Worm (Caenorhabditis elegans): ENCODE results near the gene vem-1.
A peak's percentile ranks its signal among the peaks of the same experiment; 100 is the strongest.

vem-1 gene

DNA sequence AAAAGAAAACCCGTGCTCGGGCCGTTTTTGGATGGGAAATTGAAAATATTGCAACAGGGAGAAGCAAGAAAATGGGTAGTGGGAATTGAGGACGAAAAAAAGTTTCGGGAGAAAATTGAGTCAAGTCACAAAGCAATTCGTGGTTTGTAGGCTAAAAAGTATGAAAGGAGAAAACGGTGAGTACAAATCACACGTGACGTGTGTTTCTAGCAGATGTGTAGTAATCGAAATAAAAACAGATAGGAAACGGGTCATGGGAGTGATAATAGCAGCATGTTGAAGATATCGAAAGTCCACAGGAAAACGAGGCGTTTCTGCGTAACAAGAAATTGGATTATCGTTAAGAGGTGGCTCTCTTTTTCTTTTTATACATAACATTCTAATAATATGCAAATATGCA is 1.5 kb upstream of the vem-1 start (continued):
- TF ChIP-seq Y116A8C.19 (tag; optimal IDR thresholded peaks at IDR 0.05; ENCODE audit: borderline replicate concordance) = no peak
- no peak for TF ChIP-seq efl-1 (optimal IDR thresholded peaks at IDR 0.05)
- no peak for TF ChIP-seq efl-1 (GFP tag; optimal IDR thresholded peaks at IDR 0.05 in 1 of 2)
- peak; percentile 73 for TF ChIP-seq nhr-20 (tag; optimal IDR thresholded peaks at IDR 0.05)
- peak; percentile 81 for TF ChIP-seq nhr-71 (tag; optimal IDR thresholded peaks at IDR 0.05)
- TF ChIP-seq grh-1 (GFP tag; IDR thresholded peaks at IDR 0.05) = no peak
- no peak for TF ChIP-seq unc-62 (GFP tag; optimal IDR thresholded peaks at IDR 0.05)
- peak; percentile 19 for TF ChIP-seq vab-15 (tag; optimal IDR thresholded peaks at IDR 0.05)
- TF ChIP-seq elt-2 (tag; optimal IDR thresholded peaks at IDR 0.05) = peak; percentile 8
- no peak for TF ChIP-seq nhr-90 (tag; optimal IDR thresholded peaks at IDR 0.05; ENCODE audit: poor library complexity)
- TF ChIP-seq zag-1 (tag; optimal IDR thresholded peaks at IDR 0.05) = no peak
- TF ChIP-seq lin-15B (tag; optimal IDR thresholded peaks at IDR 0.05) = no peak
- TF ChIP-seq efl-3 (GFP tag; optimal IDR thresholded peaks at IDR 0.05) = no peak
- no peak for TF ChIP-seq nhr-84 (tag; optimal IDR thresholded peaks at IDR 0.05)
- no peak for TF ChIP-seq snpc-4 (tag; optimal IDR thresholded peaks at IDR 0.05)
- TF ChIP-seq mep-1 (tag; optimal IDR thresholded peaks at IDR 0.05) = peak; percentile 8
- TF ChIP-seq mdl-1 (tag; optimal IDR thresholded peaks at IDR 0.05) = peak in 1 of 2 experiments; percentile 37
- peak; percentile 44 for TF ChIP-seq fkh-10 (GFP tag; optimal IDR thresholded peaks at IDR 0.05)
- TF ChIP-seq hpl-2 (GFP tag; optimal IDR thresholded peaks at IDR 0.05) = no peak
- TF ChIP-seq egl-27 (tag; optimal IDR thresholded peaks at IDR 0.05) = no peak
- TF ChIP-seq F16B12.6 (tag; optimal IDR thresholded peaks at IDR 0.05) = no peak
- no peak for TF ChIP-seq dpl-1 (GFP tag; optimal IDR thresholded peaks at IDR 0.05)
- no peak for TF ChIP-seq unc-86 (tag; optimal IDR thresholded peaks at IDR 0.05)
- TF ChIP-seq tbx-2 (tag; optimal IDR thresholded peaks at IDR 0.05) = peak; percentile 41
- TF ChIP-seq ztf-11 (tag; optimal IDR thresholded peaks at IDR 0.05) = no peak
- no peak for TF ChIP-seq fkh-4 (tag; optimal IDR thresholded peaks at IDR 0.05; ENCODE audit: borderline replicate concordance)
- no peak for TF ChIP-seq aly-2 (tag; optimal IDR thresholded peaks at IDR 0.05)
- TF ChIP-seq nhr-11 (tag; optimal IDR thresholded peaks at IDR 0.05) = peak; percentile 31
- no peak for TF ChIP-seq hlh-17 (GFP tag; optimal IDR thresholded peaks at IDR 0.05; ENCODE audit: borderline replicate concordance)
- TF ChIP-seq fos-1 (tag; optimal IDR thresholded peaks at IDR 0.05) = no peak

DNA sequence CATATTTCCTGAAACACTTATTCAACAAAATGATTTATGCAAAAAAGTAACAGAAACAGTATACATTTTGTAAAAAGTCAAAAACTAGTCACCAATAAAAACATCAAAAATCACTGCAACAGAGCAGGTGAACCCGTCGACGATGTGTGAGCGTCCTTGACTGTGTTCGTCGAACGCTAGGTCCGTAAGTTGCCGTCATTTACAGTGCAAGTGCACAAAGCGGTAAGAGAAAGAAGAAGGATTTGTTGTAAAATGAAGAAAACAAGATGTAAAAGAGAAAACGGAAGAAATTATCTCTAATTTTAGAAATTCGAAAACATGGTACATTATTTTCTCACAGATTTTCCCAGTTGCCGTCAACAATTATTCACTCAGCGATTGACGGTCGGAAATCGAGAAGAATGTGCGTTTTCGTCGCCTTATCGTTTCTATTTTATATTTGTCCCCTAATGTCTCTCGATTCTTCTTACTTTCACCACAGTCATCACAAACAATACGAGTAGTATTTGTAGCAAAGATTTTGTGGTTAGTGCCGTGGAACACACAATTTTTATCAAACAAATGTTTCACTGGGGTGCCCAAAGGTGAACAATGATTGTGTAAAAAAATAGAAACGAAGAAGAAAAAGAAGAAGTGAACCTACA is 1.0 kb upstream of the vem-1 start:
- TF ChIP-seq swsn-7 (tag; optimal IDR thresholded peaks at IDR 0.05) = peak; percentile 9
- no peak for TF ChIP-seq efl-1 (optimal IDR thresholded peaks at IDR 0.05)
- TF ChIP-seq efl-1 (GFP tag; optimal IDR thresholded peaks at IDR 0.05 in 1 of 2) = peak; percentile 12 to 69
- no peak for TF ChIP-seq unc-30 (tag; optimal IDR thresholded peaks at IDR 0.05)
- no peak for TF ChIP-seq C04F5.9 (tag; optimal IDR thresholded peaks at IDR 0.05)
- TF ChIP-seq rnt-1 (tag; optimal IDR thresholded peaks at IDR 0.05) = peak; percentile 22
- TF ChIP-seq snpc-4 (tag; optimal IDR thresholded peaks at IDR 0.05) = no peak
- peak; percentile 65 for TF ChIP-seq mep-1 (tag; optimal IDR thresholded peaks at IDR 0.05)
- TF ChIP-seq alr-1 (tag; optimal IDR thresholded peaks at IDR 0.05; ENCODE audit: borderline replicate concordance) = no peak
- peak in 1 of 3 experiments; percentile 2 for TF ChIP-seq dpl-1 (GFP tag; optimal IDR thresholded peaks at IDR 0.05)
- TF ChIP-seq sptf-1 (tag; optimal IDR thresholded peaks at IDR 0.05) = no peak
- TF ChIP-seq lin-35 (GFP tag; optimal IDR thresholded peaks at IDR 0.05) = peak in 1 of 2 experiments; percentile 15
- no peak for TF ChIP-seq hlh-17 (GFP tag; optimal IDR thresholded peaks at IDR 0.05; ENCODE audit: borderline replicate concordance)
- no peak for TF ChIP-seq aha-1 (tag; optimal IDR thresholded peaks at IDR 0.05)
- TF ChIP-seq jun-1 (tag; optimal IDR thresholded peaks at IDR 0.05) = peak; percentile 10
- no peak; the same call in 1 of the 2 replicates for TF ChIP-seq nhr-19 (GFP tag; conservative IDR thresholded peaks at IDR 0.05)
- no peak for TF ChIP-seq tlp-1 (tag; optimal IDR thresholded peaks at IDR 0.05)
- TF ChIP-seq isw-1 (GFP tag; IDR thresholded peaks at IDR 0.05) = no peak
- TF ChIP-seq zip-4 (GFP tag; optimal IDR thresholded peaks at IDR 0.05) = no peak
- TF ChIP-seq elt-2 (tag; optimal IDR thresholded peaks at IDR 0.05) = peak; percentile 16
- TF ChIP-seq elt-3 (tag; optimal IDR thresholded peaks at IDR 0.05) = peak in 2 of 6 experiments; percentile 4 to 78
- TF ChIP-seq lin-14 (GFP tag; optimal IDR thresholded peaks at IDR 0.05) = peak; percentile 43
- TF ChIP-seq ceh-88 (GFP tag; IDR thresholded peaks at IDR 0.05) = no peak
- TF ChIP-seq vab-15 (tag; optimal IDR thresholded peaks at IDR 0.05) = no peak
- no peak for TF ChIP-seq hpl-2 (GFP tag; optimal IDR thresholded peaks at IDR 0.05)
- peak; percentile 44 for TF ChIP-seq blmp-1 (tag; optimal IDR thresholded peaks at IDR 0.05)
- TF ChIP-seq ceh-82 (tag; optimal IDR thresholded peaks at IDR 0.05) = no peak
- no peak for TF ChIP-seq lin-39 (tag; optimal IDR thresholded peaks at IDR 0.05)
- TF ChIP-seq nhr-90 (tag; optimal IDR thresholded peaks at IDR 0.05; ENCODE audit: poor library complexity) = peak; percentile 15
- TF ChIP-seq grh-1 (GFP tag; IDR thresholded peaks at IDR 0.05) = peak; percentile 17; the same call in 1 of the 2 replicates
- no peak for TF ChIP-seq C34B4.2 (tag; optimal IDR thresholded peaks at IDR 0.05)

Data from whole organism, L1 larva.